Fruit fly (Drosophila melanogaster): ENCODE measurements around the gene CG4036.

DNA sequence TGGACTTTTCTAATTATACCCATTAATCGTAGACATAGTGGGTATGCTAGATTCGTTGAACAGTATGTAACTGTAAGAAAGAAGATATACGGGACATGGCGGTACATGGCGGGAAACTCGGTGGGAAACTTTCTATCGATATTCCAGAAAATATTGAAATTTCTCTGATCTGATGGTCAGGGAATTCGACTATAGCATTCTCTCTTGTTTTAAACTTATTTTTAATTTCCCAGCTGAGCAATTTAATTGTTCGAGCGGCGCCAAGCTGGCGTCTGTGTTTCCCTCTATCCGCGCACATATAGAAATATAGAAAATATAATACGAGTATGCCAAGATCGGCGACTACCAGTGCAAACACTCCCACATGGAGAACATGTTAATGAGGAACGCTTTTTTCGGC lies 11.5 kb upstream of the CG4036 start:
- TF ChIP-seq pan (optimal IDR thresholded peaks at IDR 0.05) (no peak), pan (GFP tag; optimal IDR thresholded peaks at IDR 0.05 in 1 of 2, IDR thresholded peaks at IDR 0.05 in 1 of 2) (peak in 1 of 2 experiments; percentile 38), CG1603 (tag; optimal IDR thresholded peaks at IDR 0.05) (peak; percentile 5), Awh (GFP tag; IDR thresholded peaks at IDR 0.05) (no peak), sisA (GFP tag; IDR thresholded peaks at IDR 0.05) (no peak), gem (tag; optimal IDR thresholded peaks at IDR 0.05) (peak; percentile 61), Neu2 (GFP tag; optimal IDR thresholded peaks at IDR 0.05; ENCODE audit: borderline replicate concordance) (no peak), CG10959 (GFP tag; IDR thresholded peaks at IDR 0.05) (no peak)

Data from whole organism, embryonic.